Fruit fly (Drosophila melanogaster) whole organism, embryonic: ENCODE data around the gene CG2540.

ENCODE experiments used
- ATbp ChIP-seq: fragments of 200-800 bp; sonication (Bioruptor generic); optimal IDR thresholded peaks from 2 replicates; lab custom pipeline; 2017; ENCODE audit warnings: missing biosample characterization, mild to moderate bottlenecking, missing genetic modification characterization, missing genetic modification reagents
- Asciz ChIP-seq: fragments of 200-800 bp; sonication (Bioruptor generic); optimal IDR thresholded peaks from 2 replicates; lab custom pipeline; 2017; ENCODE audit warnings: missing biosample characterization, mild to moderate bottlenecking, missing genetic modification characterization, missing genetic modification reagents
- Awh ChIP-seq: fragments of 200-800 bp; sonication (Bioruptor generic); IDR thresholded peaks from 2 replicates; pipeline ENCODE4, ENCODE4 v1.3.6; 2022; ENCODE audit warnings: missing biosample characterization, missing genetic modification characterization
- CG10654 ChIP-seq: fragments of 200-800 bp; sonication (Bioruptor generic); optimal IDR thresholded peaks from 2 replicates; lab custom pipeline; 2016; ENCODE audit warnings: missing biosample characterization, missing genetic modification characterization
- CG10959 ChIP-seq: fragments of 200-800 bp; sonication (Bioruptor generic); IDR thresholded peaks from 2 replicates; pipeline ENCODE4 v1.3.6; 2022; ENCODE audit warnings: missing biosample characterization, missing genetic modification characterization
- CG11093 ChIP-seq: fragments of 200-800 bp; sonication (Bioruptor generic); IDR thresholded peaks from 3 replicates; pipeline ENCODE4 v1.3.6; 2022; ENCODE audit warnings: missing biosample characterization, missing genetic modification characterization
- CG12744 ChIP-seq: fragments of 200-800 bp; sonication (Bioruptor generic); optimal IDR thresholded peaks from 2 replicates; lab custom pipeline; 2016; ENCODE audit warnings: missing biosample characterization, missing genetic modification characterization
- CG14860 ChIP-seq: fragments of 200-800 bp; sonication (Bioruptor generic); IDR thresholded peaks from 3 replicates; pipeline ENCODE4 v1.3.6; 2022; ENCODE audit warnings: missing biosample characterization, missing genetic modification characterization; ENCODE audit not compliant: partially characterized antibody
- CG15073 ChIP-seq: fragments of 200-800 bp; sonication (Bioruptor generic); optimal IDR thresholded peaks from 2 replicates; lab custom pipeline; 2016; ENCODE audit warnings: missing biosample characterization, missing genetic modification characterization
- CG1529 ChIP-seq: fragments of 200-800 bp; sonication (Bioruptor generic); optimal IDR thresholded peaks from 3 replicates; lab custom pipeline; 2018; ENCODE audit warnings: missing biosample characterization, missing genetic modification characterization
- CG16815 ChIP-seq: fragments of 200-800 bp; sonication (Bioruptor generic); optimal IDR thresholded peaks from 3 replicates; lab custom pipeline; 2017; ENCODE audit warnings: missing biosample characterization, mild to moderate bottlenecking, missing genetic modification characterization
- CG17186 ChIP-seq: fragments of 200-800 bp; sonication (Bioruptor generic); optimal IDR thresholded peaks from 3 replicates; lab custom pipeline; 2017; ENCODE audit warnings: missing biosample characterization, missing genetic modification reagents, missing genetic modification characterization
- CG18476 ChIP-seq: fragments of 200-800 bp; sonication (Bioruptor generic); optimal IDR thresholded peaks from 2 replicates; lab custom pipeline; 2016; ENCODE audit warnings: missing biosample characterization, mild to moderate bottlenecking, missing genetic modification characterization
- CG18619 ChIP-seq: fragments of 200-800 bp; sonication (Bioruptor generic); optimal IDR thresholded peaks from 3 replicates; lab custom pipeline; 2017; ENCODE audit warnings: missing biosample characterization, mild to moderate bottlenecking, missing genetic modification characterization
- CG3065 ChIP-seq: fragments of 200-800 bp; sonication (Bioruptor generic); optimal IDR thresholded peaks from 2 replicates; lab custom pipeline; 2016; ENCODE audit warnings: missing biosample characterization, missing genetic modification characterization
- CG31388 ChIP-seq: fragments of 200-800 bp; sonication (Bioruptor generic); optimal IDR thresholded peaks from 2 replicates; lab custom pipeline; 2016; ENCODE audit warnings: missing biosample characterization, missing genetic modification characterization
- CG3726 ChIP-seq: fragments of 200-800 bp; sonication (Bioruptor generic); IDR thresholded peaks from 3 replicates; pipeline ENCODE4, ENCODE4 v1.3.6; 2022; ENCODE audit warnings: missing biosample characterization, missing genetic modification characterization
- CG4424 ChIP-seq: fragments of 200-800 bp; sonication (Bioruptor generic); optimal IDR thresholded peaks from 3 replicates; lab custom pipeline; 2016; ENCODE audit warnings: missing biosample characterization, missing genetic modification characterization
- CG6765 ChIP-seq: fragments of 200-800 bp; sonication (Bioruptor generic); optimal IDR thresholded peaks from 3 replicates; lab custom pipeline; 2017; ENCODE audit warnings: missing biosample characterization, mild to moderate bottlenecking, missing genetic modification characterization
- CG7556 ChIP-seq: fragments of 200-800 bp; sonication (Bioruptor generic); optimal IDR thresholded peaks from 2 replicates; lab custom pipeline; 2017; ENCODE audit warnings: missing biosample characterization, mild to moderate bottlenecking, missing genetic modification characterization
- CG7786 ChIP-seq: fragments of 200-800 bp; sonication (Bioruptor generic); optimal IDR thresholded peaks from 2 replicates; lab custom pipeline; 2016; ENCODE audit warnings: missing biosample characterization, missing genetic modification characterization
- Chrac-16 ChIP-seq: fragments of 200-800 bp; sonication (Bioruptor generic); optimal IDR thresholded peaks from 3 replicates; lab custom pipeline; 2016; ENCODE audit warnings: missing biosample characterization, missing genetic modification characterization
- Eip74EF ChIP-seq, 2 experiments: fragments of 200-800 bp in 1 of 2; fragments of >200 bp in 1 of 2; sonication (Bioruptor generic) in 1 of 2; optimal IDR thresholded peaks; 2 replicates each; lab custom pipeline; 2017 to 2019; ENCODE audit warnings: missing biosample characterization in 2 of 2, missing genetic modification characterization in 2 of 2, mild to moderate bottlenecking in 1 of 2, moderate library complexity in 1 of 2
- Fer2 ChIP-seq: fragments of 200-800 bp; sonication (Bioruptor generic); optimal IDR thresholded peaks from 2 replicates; lab custom pipeline; 2018; ENCODE audit warnings: missing biosample characterization, mild to moderate bottlenecking, missing genetic modification characterization, moderate library complexity
- HmgD ChIP-seq: fragments of 200-800 bp; sonication (Bioruptor generic); optimal IDR thresholded peaks from 3 replicates; lab custom pipeline; 2016; ENCODE audit warnings: missing biosample characterization, missing genetic modification characterization
- Lim3 ChIP-seq: fragments of 200-800 bp; sonication (Bioruptor generic); IDR thresholded peaks from 2 replicates; pipeline ENCODE4 v1.3.6; 2022; ENCODE audit warnings: missing biosample characterization, missing genetic modification characterization
- Neu2 ChIP-seq: fragments of 200-800 bp; sonication (Bioruptor generic); optimal IDR thresholded peaks from 3 replicates; lab custom pipeline; 2016; ENCODE audit warnings: missing biosample characterization, missing genetic modification characterization, borderline replicate concordance
- Nf-YB ChIP-seq: fragments of 200-800 bp; sonication (Bioruptor generic); optimal IDR thresholded peaks from 3 replicates; lab custom pipeline; 2019; ENCODE audit warnings: missing biosample characterization, mild to moderate bottlenecking, missing genetic modification characterization, moderate library complexity
- Opbp ChIP-seq: fragments of 200-800 bp; sonication (Bioruptor generic); IDR thresholded peaks from 3 replicates; pipeline ENCODE4 v1.3.6; 2022; ENCODE audit warnings: missing biosample characterization, missing genetic modification characterization; ENCODE audit not compliant: partially characterized antibody
- Stat92E ChIP-seq, 3 experiments: fragments of >200 bp in 2 of 3; fragments of 200-800 bp in 1 of 3; sonication (Bioruptor generic) in 1 of 3; optimal IDR thresholded peaks; 2 replicates each; lab custom pipeline; 2017 to 2019; ENCODE audit warnings: missing biosample characterization in 3 of 3, missing genetic modification characterization in 3 of 3, mild to moderate bottlenecking in 1 of 3, moderate library complexity in 1 of 3
- Tbp ChIP-seq: fragments of >200 bp; optimal IDR thresholded peaks from 2 replicates; lab custom pipeline; 2018; ENCODE audit warnings: missing biosample characterization, missing genetic modification characterization
- Usf ChIP-seq: fragments of 200-800 bp; sonication (Bioruptor generic); optimal IDR thresholded peaks from 2 replicates; lab custom pipeline; 2017; ENCODE audit warnings: missing genotype, missing biosample characterization, missing genetic modification characterization
- btn ChIP-seq: fragments of 200-800 bp; sonication (Bioruptor generic); optimal IDR thresholded peaks from 2 replicates; lab custom pipeline; 2016; ENCODE audit warnings: missing biosample characterization, missing genetic modification characterization
- crp ChIP-seq, 2 experiments: fragments of 200-800 bp; sonication (Bioruptor generic); optimal IDR thresholded peaks; 2 replicates in 1 of 2; 3 replicates in 1 of 2; lab custom pipeline; 2017; ENCODE audit warnings: missing biosample characterization in 2 of 2, missing genetic modification characterization in 2 of 2, mild to moderate bottlenecking in 1 of 2, moderate library complexity in 1 of 2
- danr ChIP-seq: fragments of 200-800 bp; sonication (Bioruptor generic); IDR thresholded peaks from 2 replicates; pipeline ENCODE4 v1.3.6; 2022; ENCODE audit warnings: missing biosample characterization, missing genetic modification characterization
- fd102C ChIP-seq: fragments of 200-800 bp; sonication (Bioruptor generic); optimal IDR thresholded peaks from 2 replicates; lab custom pipeline; 2018; ENCODE audit warnings: missing biosample characterization, mild to moderate bottlenecking, missing genetic modification characterization, moderate library complexity
- grn ChIP-seq: fragments of 200-800 bp; sonication (Bioruptor generic); optimal IDR thresholded peaks from 3 replicates; lab custom pipeline; 2017; ENCODE audit warnings: missing biosample characterization, missing genetic modification characterization
- nau ChIP-seq: fragments of 200-800 bp; sonication (Bioruptor generic); optimal IDR thresholded peaks from 3 replicates; lab custom pipeline; 2017; ENCODE audit warnings: missing biosample characterization, mild to moderate bottlenecking, missing genetic modification characterization, missing genetic modification reagents
- nmo ChIP-seq: fragments of 200-800 bp; sonication (Bioruptor generic); optimal IDR thresholded peaks from 2 replicates; lab custom pipeline; 2018; ENCODE audit warnings: missing biosample characterization, mild to moderate bottlenecking, missing genetic modification characterization, moderate library complexity
- onecut ChIP-seq: fragments of 200-800 bp; sonication (Bioruptor generic); IDR thresholded peaks from 2 replicates; pipeline ENCODE4 v1.3.6; 2022; ENCODE audit warnings: missing biosample characterization, missing genetic modification characterization
- p53 ChIP-seq: fragments of 200-800 bp; sonication (Bioruptor generic); optimal IDR thresholded peaks from 2 replicates; lab custom pipeline; 2016; ENCODE audit warnings: missing biosample characterization, missing genetic modification characterization
- phol ChIP-seq: fragments of 200-800 bp; sonication (Bioruptor generic); optimal IDR thresholded peaks from 3 replicates; lab custom pipeline; 2018; ENCODE audit warnings: missing biosample characterization, mild to moderate bottlenecking, missing genetic modification characterization, moderate library complexity
- pum ChIP-seq: fragments of 200-800 bp; sonication (Bioruptor generic); optimal IDR thresholded peaks from 2 replicates; lab custom pipeline; 2016; ENCODE audit warnings: missing biosample characterization, missing genetic modification characterization
- scrt ChIP-seq: fragments of 200-800 bp; sonication (Bioruptor generic); optimal IDR thresholded peaks from 2 replicates; lab custom pipeline; 2018; ENCODE audit warnings: missing biosample characterization, mild to moderate bottlenecking, missing genetic modification characterization, moderate library complexity
- sima ChIP-seq: fragments of 200-800 bp; sonication (Bioruptor generic); optimal IDR thresholded peaks from 2 replicates; lab custom pipeline; 2016; ENCODE audit warnings: missing biosample characterization, missing genetic modification characterization
- sna ChIP-seq: fragments of 200-800 bp; sonication (Bioruptor generic); IDR thresholded peaks from 2 replicates; pipeline ENCODE4 v1.3.6; 2022; ENCODE audit warnings: missing biosample characterization, missing genetic modification characterization; ENCODE audit not compliant: partially characterized antibody
- sob ChIP-seq: fragments of 200-800 bp; sonication (Bioruptor generic); IDR thresholded peaks from 2 replicates; pipeline ENCODE4 v1.3.6; 2022; ENCODE audit warnings: missing biosample characterization, missing genetic modification characterization
- wek ChIP-seq: fragments of 200-800 bp; sonication (Bioruptor generic); optimal IDR thresholded peaks from 3 replicates; lab custom pipeline; 2018; ENCODE audit warnings: missing biosample characterization, mild to moderate bottlenecking, missing genetic modification characterization, moderate library complexity
- zfh2 ChIP-seq: fragments of 200-800 bp; sonication (Bioruptor generic); optimal IDR thresholded peaks from 2 replicates; lab custom pipeline; 2016; ENCODE audit warnings: missing biosample characterization, missing genetic modification characterization

Gene CG2540

DNA sequence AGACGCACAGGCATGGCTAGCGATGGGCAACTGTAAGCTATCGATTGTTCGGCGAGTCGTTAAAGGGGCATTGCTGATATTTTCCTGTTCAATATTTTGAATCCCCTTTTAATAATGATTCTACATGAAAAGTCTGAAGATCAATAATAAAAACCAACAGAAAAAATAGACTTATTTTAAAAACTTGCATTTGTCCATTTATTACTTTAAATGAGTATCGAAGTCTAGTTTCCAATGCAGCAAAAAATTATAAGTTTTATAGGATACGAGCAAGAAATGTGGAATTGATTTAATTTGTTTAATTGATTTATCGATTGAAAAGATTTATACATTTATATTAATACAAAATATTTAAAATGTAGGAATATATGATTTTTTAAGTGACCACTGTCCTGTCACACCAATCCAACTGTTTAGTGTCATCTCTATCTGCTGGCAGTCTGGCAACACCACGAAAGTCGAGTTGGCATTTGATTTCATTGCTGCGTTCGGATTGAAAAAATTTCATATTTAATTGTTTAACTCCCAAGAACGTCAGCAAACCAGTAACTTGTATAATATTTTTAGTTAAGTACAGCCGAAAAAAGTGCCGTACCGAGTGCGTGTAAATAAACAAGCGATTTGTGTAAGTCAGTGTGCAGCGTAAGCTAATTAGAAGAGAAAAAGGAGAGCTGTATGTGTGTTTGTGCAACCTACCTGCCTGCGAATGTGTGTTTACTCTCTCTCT lies 33.9 kb upstream of the CG2540 start, which contains the start of the genes CG1824 and Sec16 (continued):
- TF ChIP-seq CG18476 (GFP tag; lab: Kevin White, UChicago): peak; percentile 28
- TF ChIP-seq ATbp (GFP tag; lab: Kevin White, UChicago): no peak
- no peak for TF ChIP-seq btn
- TF ChIP-seq Tbp (GFP tag; lab: Kevin White, UChicago): no peak
- no peak for TF ChIP-seq Neu2 (GFP tag; lab: Kevin White, UChicago)
- 0 out of 3 replicates have a peak, but pooled peaks have one; percentile 38 for TF ChIP-seq CG14860 (GFP tag; lab: Robert Waterston, UW)
- TF ChIP-seq CG7556 (GFP tag; lab: Kevin White, UChicago): peak; percentile 51
- no peak for TF ChIP-seq Awh (GFP tag; lab: Robert Waterston, UW)
- TF ChIP-seq CG3065 (GFP tag; lab: Kevin White, UChicago): no peak
- peak; percentile 42 for TF ChIP-seq CG18619 (GFP tag; lab: Kevin White, UChicago)
- TF ChIP-seq nmo (GFP tag; lab: Kevin White, UChicago): peak; percentile 70
- TF ChIP-seq CG10654 (GFP tag; lab: Kevin White, UChicago): peak; percentile 18
- TF ChIP-seq CG4424 (GFP tag; lab: Kevin White, UChicago): peak; percentile 56
- no peak for TF ChIP-seq Asciz
- TF ChIP-seq CG15073 (GFP tag; lab: Kevin White, UChicago): peak; percentile 5
- TF ChIP-seq pum (GFP tag; lab: Kevin White, UChicago): no peak
- no peak for TF ChIP-seq CG6765 (GFP tag; lab: Kevin White, UChicago)
- TF ChIP-seq sima (GFP tag; lab: Kevin White, UChicago): no peak
- TF ChIP-seq Fer2: peak; percentile 19
- TF ChIP-seq p53 (GFP tag; lab: Kevin White, UChicago): no peak
- no peak for TF ChIP-seq CG31388
- TF ChIP-seq crp (GFP tag; optimal IDR thresholded peaks at IDR 0.05; lab: Kevin White, UChicago): peak in 1 of 2 experiments; percentile 59
- TF ChIP-seq CG11093 (GFP tag; lab: Robert Waterston, UW): no peak
- TF ChIP-seq zfh2 (GFP tag; lab: Kevin White, UChicago): peak; percentile 47
- no peak for TF ChIP-seq Eip74EF (GFP tag; optimal IDR thresholded peaks at IDR 0.05; lab: Kevin White, UChicago)
- no peak for TF ChIP-seq sna (GFP tag; lab: Robert Waterston, UW)
- TF ChIP-seq fd102C: no peak
- no peak for TF ChIP-seq scrt (GFP tag; lab: Kevin White, UChicago)
- TF ChIP-seq CG10959: no peak
- peak; percentile 33 for TF ChIP-seq Chrac-16
- TF ChIP-seq CG7786 (GFP tag; lab: Kevin White, UChicago): peak; percentile 7
- no peak for TF ChIP-seq nau
- TF ChIP-seq CG12744 (GFP tag; lab: Kevin White, UChicago): no peak
- no peak for TF ChIP-seq Stat92E (GFP tag; optimal IDR thresholded peaks at IDR 0.05; lab: Kevin White, UChicago)
- no peak for TF ChIP-seq CG1529 (GFP tag; lab: Kevin White, UChicago)
- no peak for TF ChIP-seq danr (GFP tag; lab: Robert Waterston, UW)
- TF ChIP-seq sob (GFP tag; lab: Robert Waterston, UW): no peak
- TF ChIP-seq HmgD (GFP tag; lab: Kevin White, UChicago): no peak
- TF ChIP-seq onecut (GFP tag; lab: Robert Waterston, UW): no peak
- TF ChIP-seq CG16815 (GFP tag; lab: Kevin White, UChicago): peak; percentile 34
- TF ChIP-seq Opbp (GFP tag; lab: Robert Waterston, UW): peak; percentile 67; the same call in 2 of the 3 replicates
- TF ChIP-seq Lim3: no peak
- TF ChIP-seq CG17186 (GFP tag; lab: Kevin White, UChicago): peak; percentile 8
- TF ChIP-seq CG3726 (GFP tag; lab: Robert Waterston, UW): no peak
- TF ChIP-seq Nf-YB: no peak
- TF ChIP-seq wek: no peak
- TF ChIP-seq Usf (GFP tag; lab: Kevin White, UChicago): no peak
- peak; percentile 63 for TF ChIP-seq phol (tag; lab: Kevin White, UChicago)
- no peak for TF ChIP-seq grn
